Fruit fly (Drosophila melanogaster) whole organism, embryonic: Measurements from ENCODE around the gene CHOp24.
A peak's percentile ranks its signal among the peaks of the same experiment; 100 is the strongest.

ENCODE experiments used
- Atf-2 ChIP-seq: fragments of 200-800 bp; sonication (Bioruptor generic); optimal IDR thresholded peaks from 2 replicates; lab custom pipeline; 2016; ENCODE audit warnings: missing biosample characterization, missing genetic modification characterization
- Atf6 ChIP-seq: fragments of 200-800 bp; sonication (Bioruptor generic); IDR thresholded peaks from 2 replicates; pipeline ENCODE4 v1.3.6; 2022; ENCODE audit warnings: missing biosample characterization, missing genetic modification characterization
- B-H2 ChIP-seq: fragments of 200-800 bp; sonication (Bioruptor generic); optimal IDR thresholded peaks from 2 replicates; lab custom pipeline; 2018; ENCODE audit warnings: missing biosample characterization, mild to moderate bottlenecking, missing genetic modification characterization
- CG10209 ChIP-seq: fragments of 200-800 bp; sonication (Bioruptor generic); optimal IDR thresholded peaks from 3 replicates; lab custom pipeline; 2017; ENCODE audit warnings: missing biosample characterization, mild to moderate bottlenecking, missing genetic modification characterization, missing genetic modification reagents
- CG12155 ChIP-seq: fragments of 200-800 bp; sonication (Bioruptor generic); optimal IDR thresholded peaks from 3 replicates; lab custom pipeline; 2016; ENCODE audit warnings: missing biosample characterization, missing genetic modification characterization
- CG12391 ChIP-seq: fragments of 200-800 bp; sonication (Bioruptor generic); optimal IDR thresholded peaks from 3 replicates; lab custom pipeline; 2018; ENCODE audit warnings: missing biosample characterization, mild to moderate bottlenecking, missing genetic modification characterization, moderate library complexity
- CG12659 ChIP-seq: fragments of 200-800 bp; sonication (Bioruptor generic); optimal IDR thresholded peaks from 3 replicates; lab custom pipeline; 2017; ENCODE audit warnings: mild to moderate bottlenecking, missing biosample characterization, missing genetic modification reagents, missing genetic modification characterization
- CG16813 ChIP-seq: fragments of 200-800 bp; sonication (Bioruptor generic); IDR thresholded peaks from 3 replicates; pipeline ENCODE4 v1.3.6; 2022; ENCODE audit warnings: missing biosample characterization, missing genetic modification characterization; ENCODE audit not compliant: partially characterized antibody
- CG16863 ChIP-seq: fragments of 200-800 bp; sonication (Bioruptor generic); optimal IDR thresholded peaks from 3 replicates; lab custom pipeline; 2016; ENCODE audit warnings: missing biosample characterization, missing genetic modification characterization
- CG17328 ChIP-seq: fragments of 200-800 bp; sonication (Bioruptor generic); IDR thresholded peaks from 2 replicates; pipeline ENCODE4 v1.3.6; 2022; ENCODE audit warnings: missing biosample characterization, missing genetic modification characterization
- CG1792 ChIP-seq: fragments of 200-800 bp; sonication (Bioruptor generic); optimal IDR thresholded peaks from 2 replicates; lab custom pipeline; 2016; ENCODE audit warnings: missing biosample characterization, missing genetic modification characterization
- CG1832 ChIP-seq: fragments of 200-800 bp; sonication (Bioruptor generic); optimal IDR thresholded peaks from 2 replicates; lab custom pipeline; 2017; ENCODE audit warnings: missing biosample characterization, mild to moderate bottlenecking, missing genetic modification characterization, inconsistent platforms
- CG2889 ChIP-seq: fragments of 200-800 bp; sonication (Bioruptor generic); IDR thresholded peaks from 3 replicates; pipeline ENCODE4 v1.3.6; 2022; ENCODE audit warnings: missing biosample characterization, missing genetic modification characterization
- CG30020 ChIP-seq: fragments of 200-800 bp; optimal IDR thresholded peaks from 2 replicates; lab custom pipeline; 2019; ENCODE audit warnings: missing biosample characterization, mild to moderate bottlenecking, missing genetic modification characterization, moderate library complexity
- CG3065 ChIP-seq: fragments of 200-800 bp; sonication (Bioruptor generic); optimal IDR thresholded peaks from 2 replicates; lab custom pipeline; 2016; ENCODE audit warnings: missing biosample characterization, missing genetic modification characterization
- CG31365 ChIP-seq: fragments of 200-800 bp; sonication (Bioruptor generic); optimal IDR thresholded peaks from 2 replicates; lab custom pipeline; 2018; ENCODE audit warnings: missing biosample characterization, mild to moderate bottlenecking, missing genetic modification characterization
- CG32532 ChIP-seq: fragments of 200-800 bp; sonication (Bioruptor generic); IDR thresholded peaks from 2 replicates; pipeline ENCODE4 v1.3.6; 2022; ENCODE audit warnings: missing biosample characterization, missing genetic modification characterization
- CG33213 ChIP-seq: fragments of 200-800 bp; sonication (Bioruptor generic); optimal IDR thresholded peaks from 3 replicates; lab custom pipeline; 2016; ENCODE audit warnings: missing biosample characterization, missing genetic modification characterization
- CG3847 ChIP-seq: fragments of 200-800 bp; sonication (Bioruptor generic); IDR thresholded peaks from 2 replicates; pipeline ENCODE4 v1.3.6; 2022; ENCODE audit warnings: missing biosample characterization, missing genetic modification characterization
- CG42726 ChIP-seq: fragments of 200-800 bp; sonication (Bioruptor generic); IDR thresholded peaks from 2 replicates; pipeline ENCODE4 v1.3.6; 2022; ENCODE audit warnings: missing biosample characterization, missing genetic modification characterization; ENCODE audit not compliant: partially characterized antibody
- CG43689 ChIP-seq: fragments of 200-800 bp; sonication (Bioruptor generic); IDR thresholded peaks from 2 replicates; pipeline ENCODE4 v1.3.6; 2022; ENCODE audit warnings: missing biosample characterization, missing genetic modification characterization
- CG4617 ChIP-seq: fragments of 200-800 bp; sonication (Bioruptor generic); optimal IDR thresholded peaks from 3 replicates; lab custom pipeline; 2016; ENCODE audit warnings: missing biosample characterization, missing genetic modification characterization, borderline replicate concordance
- CG4707 ChIP-seq: fragments of 200-800 bp; sonication (Bioruptor generic); optimal IDR thresholded peaks from 2 replicates; lab custom pipeline; 2018; ENCODE audit warnings: missing biosample characterization, mild to moderate bottlenecking, missing genetic modification characterization, moderate library complexity
- CG5180 ChIP-seq: fragments of 200-800 bp; sonication (Bioruptor generic); optimal IDR thresholded peaks from 3 replicates; lab custom pipeline; 2017; ENCODE audit warnings: missing biosample characterization, missing genetic modification characterization, mild to moderate bottlenecking, moderate library complexity, missing genetic modification reagents
- CG6683 ChIP-seq: fragments of 200-800 bp; sonication (Bioruptor generic); optimal IDR thresholded peaks from 2 replicates; lab custom pipeline; 2017; ENCODE audit warnings: missing biosample characterization, mild to moderate bottlenecking, missing genetic modification characterization, missing genetic modification reagents
- CG7928 ChIP-seq: fragments of 200-800 bp; sonication (Bioruptor generic); optimal IDR thresholded peaks from 2 replicates; lab custom pipeline; 2017; ENCODE audit warnings: missing biosample characterization, mild to moderate bottlenecking, missing genetic modification characterization
- CG8924 ChIP-seq: fragments of 200-800 bp; optimal IDR thresholded peaks from 3 replicates; lab custom pipeline; 2019; ENCODE audit warnings: missing biosample characterization, mild to moderate bottlenecking, missing genetic modification characterization, moderate library complexity
- D19B ChIP-seq: fragments of 200-800 bp; sonication (Bioruptor generic); optimal IDR thresholded peaks from 2 replicates; lab custom pipeline; 2017; ENCODE audit warnings: missing biosample characterization, mild to moderate bottlenecking, missing genetic modification characterization
- Deaf1 ChIP-seq: fragments of 200-800 bp; optimal IDR thresholded peaks from 3 replicates; lab custom pipeline; 2019; ENCODE audit warnings: missing biosample characterization, mild to moderate bottlenecking, missing genetic modification characterization, moderate library complexity
- HLH4C ChIP-seq: fragments of 200-800 bp; sonication (Bioruptor generic); IDR thresholded peaks from 3 replicates; pipeline ENCODE4 v1.3.6; 2022; ENCODE audit warnings: missing biosample characterization, missing genetic modification characterization; ENCODE audit not compliant: partially characterized antibody
- Opbp ChIP-seq: fragments of 200-800 bp; sonication (Bioruptor generic); IDR thresholded peaks from 3 replicates; pipeline ENCODE4 v1.3.6; 2022; ENCODE audit warnings: missing biosample characterization, missing genetic modification characterization; ENCODE audit not compliant: partially characterized antibody
- Sry-β ChIP-seq: fragments of 200-800 bp; sonication (Bioruptor generic); optimal IDR thresholded peaks from 2 replicates; lab custom pipeline; 2018; ENCODE audit warnings: missing biosample characterization, mild to moderate bottlenecking, missing genetic modification characterization, moderate library complexity
- Xbp1 ChIP-seq: fragments of 200-800 bp; sonication (Bioruptor generic); optimal IDR thresholded peaks from 3 replicates; lab custom pipeline; 2016; ENCODE audit warnings: missing biosample characterization, mild to moderate bottlenecking, missing genetic modification characterization
- YL-1 ChIP-seq: fragments of 200-800 bp; sonication (Bioruptor generic); optimal IDR thresholded peaks from 3 replicates; lab custom pipeline; 2017; ENCODE audit warnings: missing biosample characterization, mild to moderate bottlenecking, missing genetic modification characterization
- bbx ChIP-seq: fragments of 200-800 bp; sonication (Bioruptor generic); IDR thresholded peaks from 2 replicates; pipeline ENCODE4 v1.3.6; 2022; ENCODE audit warnings: missing biosample characterization, missing genetic modification characterization; ENCODE audit not compliant: partially characterized antibody
- ftz-f1 ChIP-seq: fragments of 200-800 bp; sonication (Bioruptor generic); optimal IDR thresholded peaks from 2 replicates; lab custom pipeline; 2016; ENCODE audit warnings: missing biosample characterization, missing genetic modification characterization
- gem ChIP-seq: fragments of 200-800 bp; sonication (Bioruptor generic); optimal IDR thresholded peaks from 2 replicates; lab custom pipeline; 2019; ENCODE audit warnings: missing biosample characterization, mild to moderate bottlenecking, missing genetic modification characterization, moderate library complexity
- gsb-n ChIP-seq: fragments of 200-800 bp; sonication (Bioruptor generic); optimal IDR thresholded peaks from 3 replicates; lab custom pipeline; 2018; ENCODE audit warnings: missing biosample characterization, mild to moderate bottlenecking, missing genetic modification characterization
- luna ChIP-seq: fragments of 200-800 bp; sonication (Bioruptor generic); optimal IDR thresholded peaks from 2 replicates; lab custom pipeline; 2016; ENCODE audit warnings: missing biosample characterization, missing genetic modification characterization
- onecut ChIP-seq: fragments of 200-800 bp; sonication (Bioruptor generic); IDR thresholded peaks from 2 replicates; pipeline ENCODE4 v1.3.6; 2022; ENCODE audit warnings: missing biosample characterization, missing genetic modification characterization
- org-1 ChIP-seq: fragments of 200-800 bp; sonication (Bioruptor generic); optimal IDR thresholded peaks from 2 replicates; lab custom pipeline; 2017; ENCODE audit warnings: missing biosample characterization, missing genetic modification characterization
- pan ChIP-seq, 4 experiments: fragments of >200 bp in 3 of 4; fragments of 200-800 bp in 1 of 4; sonication (Bioruptor generic) in 1 of 4; optimal IDR thresholded peaks in 3 of 4; IDR thresholded peaks in 1 of 4; 2 replicates each; pipeline versions ENCODE4 v1.3.6 to Lab custom; 2017 to 2022; ENCODE audit warnings: missing biosample characterization in 2 of 4, missing genetic modification characterization in 2 of 4, mixed read lengths in 1 of 4
- pita ChIP-seq: fragments of 200-800 bp; sonication (Bioruptor generic); optimal IDR thresholded peaks from 2 replicates; lab custom pipeline; 2017; ENCODE audit warnings: missing biosample characterization, mild to moderate bottlenecking, missing genetic modification characterization
- sna ChIP-seq: fragments of 200-800 bp; sonication (Bioruptor generic); IDR thresholded peaks from 2 replicates; pipeline ENCODE4 v1.3.6; 2022; ENCODE audit warnings: missing biosample characterization, missing genetic modification characterization; ENCODE audit not compliant: partially characterized antibody
- tio ChIP-seq: fragments of 200-800 bp; sonication (Bioruptor generic); optimal IDR thresholded peaks from 2 replicates; lab custom pipeline; 2017; ENCODE audit warnings: missing biosample characterization, missing genetic modification characterization, inconsistent platforms
- tup ChIP-seq: fragments of 200-800 bp; sonication (Bioruptor generic); optimal IDR thresholded peaks from 2 replicates; lab custom pipeline; 2016; ENCODE audit warnings: missing biosample characterization, mild to moderate bottlenecking, missing genetic modification characterization, moderate library complexity
- vfl ChIP-seq: fragments of 200-800 bp; sonication (Bioruptor generic); optimal IDR thresholded peaks from 2 replicates; lab custom pipeline; 2016; ENCODE audit warnings: missing biosample characterization, missing genetic modification characterization
- vvl ChIP-seq: fragments of 200-800 bp; sonication (Bioruptor generic); IDR thresholded peaks from 2 replicates; pipeline ENCODE4 v1.3.6; 2022; ENCODE audit warnings: missing biosample characterization, missing genetic modification characterization
- wor ChIP-seq: fragments of 200-800 bp; sonication (Bioruptor generic); IDR thresholded peaks from 2 replicates; pipeline ENCODE4 v1.3.6; 2022; ENCODE audit warnings: missing biosample characterization, missing genetic modification characterization

CHOp24 gene

dm6 chrX:4540430-4540932 is at the start of gene CHOp24, which contains the start of gene rb (continued):
- TF ChIP-seq CG1832 (GFP tag; lab: Kevin White, UChicago) (no peak), Opbp (peak; percentile 90), CG7928 (no peak), gsb-n (tag; lab: Kevin White, UChicago) (no peak), vfl (no peak), gem (tag; lab: Kevin White, UChicago) (no peak), CG42726 (GFP tag; lab: Robert Waterston, UW) (peak; percentile 66), vvl (GFP tag; lab: Robert Waterston, UW) (no peak), CG16863 (GFP tag; lab: Kevin White, UChicago) (no peak), B-H2 (GFP tag; lab: Kevin White, UChicago) (no peak), CG32532 (GFP tag; lab: Robert Waterston, UW) (no peak), Sry-β (GFP tag; lab: Kevin White, UChicago) (no peak), ftz-f1 (GFP tag; lab: Kevin White, UChicago) (no peak), CG8924 (tag; lab: Kevin White, UChicago) (peak; percentile 3), CG3847 (GFP tag; lab: Robert Waterston, UW) (peak; percentile 17; the same call in 1 of the 2 replicates), CG3065 (GFP tag; lab: Kevin White, UChicago) (no peak), CG12659 (GFP tag; lab: Kevin White, UChicago) (peak; percentile 70), Atf6 (no peak), CG1792 (GFP tag; lab: Kevin White, UChicago) (no peak), onecut (GFP tag; lab: Robert Waterston, UW) (no peak), CG31365 (tag; lab: Kevin White, UChicago) (no peak), CG12391 (peak; percentile 8), HLH4C (GFP tag; lab: Robert Waterston, UW) (peak; percentile 98), CG33213 (GFP tag; lab: Kevin White, UChicago) (no peak), CG12155 (GFP tag; lab: Kevin White, UChicago) (no peak), CG6683 (GFP tag; lab: Kevin White, UChicago) (no peak), Atf-2 (no peak), YL-1 (peak; percentile 61), Xbp1 (GFP tag; lab: Kevin White, UChicago) (peak; percentile 51), org-1 (GFP tag; lab: Kevin White, UChicago) (no peak), Deaf1 (tag; lab: Kevin White, UChicago) (no peak), CG4617 (GFP tag; lab: Kevin White, UChicago) (peak; percentile 51), tup (GFP tag; lab: Kevin White, UChicago) (no peak), wor (no peak), CG10209 (GFP tag; lab: Kevin White, UChicago) (no peak), luna (GFP tag; lab: Kevin White, UChicago) (no peak), CG5180 (no peak), bbx (GFP tag; lab: Robert Waterston, UW) (peak; percentile 87), CG43689 (no peak), CG30020 (tag; lab: Kevin White, UChicago) (peak; percentile 59), CG17328 (GFP tag; lab: Robert Waterston, UW) (no peak), D19B (GFP tag; lab: Kevin White, UChicago) (no peak), pita (no peak), sna (GFP tag; lab: Robert Waterston, UW) (peak; percentile 89), CG2889 (GFP tag; lab: Robert Waterston, UW) (no peak), CG16813 (GFP tag; lab: Robert Waterston, UW) (peak; percentile 94), CG4707 (GFP tag; lab: Kevin White, UChicago) (no peak), tio (no peak), pan (optimal IDR thresholded peaks at IDR 0.05; lab: Kevin White, UChicago) (no peak), pan (GFP tag; optimal IDR thresholded peaks at IDR 0.05 in 1 of 2, IDR thresholded peaks at IDR 0.05 in 1 of 2) (no peak)
